Worm (Caenorhabditis elegans) whole organism, L1 larva: ENCODE data around the gene scav-1.

Source experiments
- C16A3.4 ChIP-seq: fragments of 150-350 bp; optimal IDR thresholded peaks from 2 replicates; lab custom pipeline; 2014; ENCODE audit warnings: missing biosample characterization, missing genetic modification characterization
- C34B4.2 ChIP-seq: sonication (generic microtip); optimal IDR thresholded peaks from 2 replicates; lab custom pipeline; 2017; ENCODE audit warnings: mild to moderate bottlenecking, missing genetic modification characterization, missing compliant biosample characterization
- F16B12.6 ChIP-seq: fragments of 150-350 bp; optimal IDR thresholded peaks from 2 replicates; lab custom pipeline; 2014; ENCODE audit warnings: missing biosample characterization, missing genetic modification characterization
- Y116A8C.19 ChIP-seq: sonication (generic microtip); optimal IDR thresholded peaks from 2 replicates; lab custom pipeline; 2016; ENCODE audit warnings: missing compliant biosample characterization, missing genetic modification characterization, borderline replicate concordance
- alr-1 ChIP-seq: fragments of 200-800 bp; sonication (Bioruptor generic); optimal IDR thresholded peaks from 2 replicates; lab custom pipeline; 2018; ENCODE audit warnings: borderline replicate concordance, mild to moderate bottlenecking, missing genetic modification characterization, missing compliant biosample characterization
- aly-2 ChIP-seq: fragments of 150-350 bp; optimal IDR thresholded peaks from 2 replicates; lab custom pipeline; 2014; ENCODE audit warnings: missing biosample characterization, missing genetic modification characterization
- blmp-1 ChIP-seq: fragments of 150-350 bp; optimal IDR thresholded peaks from 2 replicates; lab custom pipeline; 2014; ENCODE audit warnings: missing biosample characterization, missing genetic modification characterization
- ceh-88 ChIP-seq: fragments of 200-800 bp; sonication (Bioruptor generic); IDR thresholded peaks from 2 replicates; pipeline ENCODE4 v1.3.6; 2022; ENCODE audit warnings: missing genetic modification characterization, missing compliant biosample characterization
- ceh-90 ChIP-seq: sonication (generic microtip); optimal IDR thresholded peaks from 2 replicates; lab custom pipeline; 2016; ENCODE audit warnings: missing genetic modification characterization, missing compliant biosample characterization
- ces-1 ChIP-seq: fragments of 150-350 bp; optimal IDR thresholded peaks from 2 replicates; lab custom pipeline; 2014; ENCODE audit warnings: missing biosample characterization, missing genetic modification reagents, missing genetic modification characterization
- dpl-1 ChIP-seq, 3 experiments: fragments of 150-350 bp in 2 of 3; sonication (generic microtip) in 1 of 3; optimal IDR thresholded peaks; 2 replicates each; lab custom pipeline; 2014 to 2017; ENCODE audit warnings: missing biosample characterization in 3 of 3, missing genetic modification characterization in 3 of 3, missing genetic modification reagents in 3 of 3
- efl-1 ChIP-seq, 4 experiments: fragments of 150-350 bp; optimal IDR thresholded peaks in 3 of 4; peaks in 1 of 4; 1 replicate in 1 of 4; 2 replicates in 3 of 4; lab custom pipeline; 2014; ENCODE audit warnings: missing biosample characterization in 2 of 4, missing genetic modification characterization in 2 of 4, missing genetic modification reagents in 2 of 4
- egl-13 ChIP-seq: sonication (generic microtip); optimal IDR thresholded peaks from 2 replicates; lab custom pipeline; 2016; ENCODE audit warnings: missing genotype, missing genetic modification reagents, missing genetic modification characterization, missing compliant biosample characterization
- elt-2 ChIP-seq: sonication (generic microtip); optimal IDR thresholded peaks from 2 replicates; lab custom pipeline; 2016; ENCODE audit warnings: missing genetic modification characterization, mild to moderate bottlenecking, inconsistent platforms, missing compliant biosample characterization, missing genetic modification reagents
- elt-3 ChIP-seq, 6 experiments: fragments of 150-350 bp in 1 of 6; sonication (generic microtip); optimal IDR thresholded peaks; 2 replicates each; lab custom pipeline; 2017 to 2018; ENCODE audit warnings: missing biosample characterization in 6 of 6, missing genetic modification characterization in 6 of 6, inconsistent platforms in 1 of 6
- ets-5 ChIP-seq: fragments of 200-800 bp; sonication (Bioruptor generic); IDR thresholded peaks from 2 replicates; pipeline ENCODE4 v1.3.6; 2022; ENCODE audit warnings: missing genetic modification characterization, missing compliant biosample characterization
- fkh-10 ChIP-seq: sonication (generic microtip); optimal IDR thresholded peaks from 2 replicates; lab custom pipeline; 2017; ENCODE audit warnings: missing biosample characterization, missing genetic modification reagents, missing genetic modification characterization
- fkh-8 ChIP-seq: sonication (generic microtip); optimal IDR thresholded peaks from 2 replicates; lab custom pipeline; 2016; ENCODE audit warnings: mild to moderate bottlenecking, missing genetic modification characterization, missing compliant biosample characterization
- hlh-4 ChIP-seq: sonication (generic microtip); optimal IDR thresholded peaks from 2 replicates; lab custom pipeline; 2016; ENCODE audit warnings: mild to moderate bottlenecking, missing genetic modification characterization, missing compliant biosample characterization
- hpl-2 ChIP-seq: fragments of 150-350 bp; optimal IDR thresholded peaks from 2 replicates; lab custom pipeline; 2014; ENCODE audit warnings: missing biosample characterization, missing genetic modification reagents, missing genetic modification characterization
- lin-13 ChIP-seq: fragments of 150-350 bp; optimal IDR thresholded peaks from 2 replicates; lab custom pipeline; 2014; ENCODE audit warnings: missing biosample characterization, missing genetic modification reagents, missing genetic modification characterization
- lin-14 ChIP-seq: fragments of 200-800 bp; sonication (Bioruptor generic); optimal IDR thresholded peaks from 2 replicates; lab custom pipeline; 2018; ENCODE audit warnings: mild to moderate bottlenecking, missing genetic modification characterization, moderate library complexity, missing compliant biosample characterization
- lin-15B ChIP-seq: fragments of 150-350 bp; sonication (generic microtip); optimal IDR thresholded peaks from 3 replicates; lab custom pipeline; 2014; ENCODE audit warnings: missing biosample characterization, missing genetic modification characterization
- lin-35 ChIP-seq, 2 experiments: fragments of 150-350 bp; optimal IDR thresholded peaks; 2 replicates each; lab custom pipeline; 2014; ENCODE audit warnings: missing biosample characterization in 2 of 2, missing genetic modification characterization in 2 of 2, missing genetic modification reagents in 2 of 2
- lin-39 ChIP-seq: fragments of 150-350 bp; optimal IDR thresholded peaks from 2 replicates; lab custom pipeline; 2014; ENCODE audit warnings: missing biosample characterization, missing genetic modification reagents, missing genetic modification characterization
- lir-3 ChIP-seq: sonication (generic microtip); optimal IDR thresholded peaks from 2 replicates; lab custom pipeline; 2016; ENCODE audit warnings: mild to moderate bottlenecking, missing genetic modification characterization, moderate library complexity, missing compliant biosample characterization; ENCODE audit not compliant: poor library complexity
- lsy-2 ChIP-seq, 2 experiments: fragments of 150-350 bp; optimal IDR thresholded peaks; 2 replicates each; lab custom pipeline; 2014; ENCODE audit warnings: missing biosample characterization in 2 of 2, missing genetic modification characterization in 2 of 2
- mdl-1 ChIP-seq, 2 experiments: fragments of 150-350 bp; optimal IDR thresholded peaks; 2 replicates each; lab custom pipeline; 2014 to 2017; ENCODE audit warnings: missing biosample characterization in 2 of 2, missing genetic modification characterization in 2 of 2, inconsistent platforms in 1 of 2
- mef-2 ChIP-seq: fragments of 150-350 bp; optimal IDR thresholded peaks from 2 replicates; lab custom pipeline; 2014; ENCODE audit warnings: missing biosample characterization, missing genetic modification characterization
- nhr-12 ChIP-seq: sonication (generic microtip); optimal IDR thresholded peaks from 2 replicates; lab custom pipeline; 2017; ENCODE audit warnings: missing biosample characterization, missing genetic modification characterization
- nhr-20 ChIP-seq: sonication (generic microtip); optimal IDR thresholded peaks from 2 replicates; lab custom pipeline; 2016; ENCODE audit warnings: mild to moderate bottlenecking, missing genetic modification characterization, missing compliant biosample characterization
- nhr-28 ChIP-seq: fragments of 150-350 bp; optimal IDR thresholded peaks from 2 replicates; lab custom pipeline; 2014; ENCODE audit warnings: missing biosample characterization, missing genetic modification characterization
- nhr-47 ChIP-seq: sonication (generic microtip); optimal IDR thresholded peaks from 2 replicates; lab custom pipeline; 2016; ENCODE audit warnings: mild to moderate bottlenecking, missing genetic modification characterization, moderate library complexity, missing compliant biosample characterization
- nhr-76 ChIP-seq: sonication (generic microtip); optimal IDR thresholded peaks from 2 replicates; lab custom pipeline; 2017; ENCODE audit warnings: missing biosample characterization, missing genetic modification characterization
- nhr-77 ChIP-seq: fragments of 150-350 bp; optimal IDR thresholded peaks from 2 replicates; lab custom pipeline; 2014; ENCODE audit warnings: missing biosample characterization, missing genetic modification characterization
- nhr-85 ChIP-seq: sonication (generic microtip); peaks from one replicate; lab custom pipeline; 2016; ENCODE audit warnings: missing genetic modification characterization, inconsistent platforms, missing compliant biosample characterization
- pag-3 ChIP-seq: sonication (generic microtip); optimal IDR thresholded peaks from 2 replicates; lab custom pipeline; 2017; ENCODE audit warnings: missing genetic modification characterization, mild to moderate bottlenecking, missing compliant biosample characterization, antibody characterized with exemption, borderline replicate concordance; ENCODE audit not compliant: insufficient read depth
- pax-3 ChIP-seq: fragments of 200-800 bp; sonication (Bioruptor generic); optimal IDR thresholded peaks from 2 replicates; lab custom pipeline; 2018; ENCODE audit warnings: mild to moderate bottlenecking, missing genetic modification characterization, moderate library complexity, missing compliant biosample characterization
- pqm-1 ChIP-seq: sonication (generic microtip); optimal IDR thresholded peaks from 3 replicates; lab custom pipeline; 2017; ENCODE audit warnings: missing biosample characterization, missing genetic modification characterization
- rnt-1 ChIP-seq: sonication (generic microtip); optimal IDR thresholded peaks from 2 replicates; lab custom pipeline; 2016; ENCODE audit warnings: mild to moderate bottlenecking, missing genetic modification characterization, moderate library complexity, missing compliant biosample characterization
- skn-1 ChIP-seq: fragments of 150-350 bp; optimal IDR thresholded peaks from 2 replicates; lab custom pipeline; 2014; ENCODE audit warnings: missing biosample characterization, missing genetic modification characterization
- sox-4 ChIP-seq: sonication (generic microtip); optimal IDR thresholded peaks from 2 replicates; lab custom pipeline; 2016; ENCODE audit warnings: missing genetic modification characterization, missing compliant biosample characterization
- swsn-7 ChIP-seq: sonication (generic microtip); optimal IDR thresholded peaks from 2 replicates; lab custom pipeline; 2016; ENCODE audit warnings: missing genetic modification characterization, missing compliant biosample characterization
- tlp-1 ChIP-seq: fragments of 150-350 bp; optimal IDR thresholded peaks from 2 replicates; lab custom pipeline; 2014; ENCODE audit warnings: missing biosample characterization, missing genetic modification characterization
- unc-130 ChIP-seq: fragments of 150-350 bp; optimal IDR thresholded peaks from 2 replicates; lab custom pipeline; 2017; ENCODE audit warnings: missing biosample characterization, missing genetic modification characterization, inconsistent platforms
- unc-30 ChIP-seq: sonication (generic microtip); optimal IDR thresholded peaks from 2 replicates; lab custom pipeline; 2017; ENCODE audit warnings: missing biosample characterization, missing genetic modification characterization
- unc-62 ChIP-seq: fragments of 150-350 bp; optimal IDR thresholded peaks from 2 replicates; lab custom pipeline; 2014; ENCODE audit warnings: missing biosample characterization, missing genetic modification reagents, missing genetic modification characterization
- unc-86 ChIP-seq: sonication (generic microtip); optimal IDR thresholded peaks from 2 replicates; lab custom pipeline; 2016; ENCODE audit warnings: missing genetic modification characterization, missing compliant biosample characterization
- xbp-1 ChIP-seq: sonication (generic microtip); optimal IDR thresholded peaks from 2 replicates; lab custom pipeline; 2016; ENCODE audit warnings: missing genetic modification characterization, missing compliant biosample characterization
- zag-1 ChIP-seq: fragments of 150-350 bp; optimal IDR thresholded peaks from 2 replicates; lab custom pipeline; 2014; ENCODE audit warnings: missing biosample characterization, missing genetic modification characterization
- ztf-4 ChIP-seq: fragments of 150-350 bp; optimal IDR thresholded peaks from 2 replicates; lab custom pipeline; 2014; ENCODE audit warnings: missing biosample characterization, missing genetic modification characterization

The scav-1 gene

ce11 chrX:5354022-5354876 lies 46.1 kb downstream of the scav-1 start, which contains the start of gene pfn-2 (continued):
- TF ChIP-seq fkh-10: no peak
- no peak for TF ChIP-seq hlh-4 (tag; lab: Kevin White, UChicago)
- no peak for TF ChIP-seq Y116A8C.19 (tag; lab: Kevin White, UChicago)
- peak; percentile 23 for TF ChIP-seq nhr-47 (tag; lab: Kevin White, UChicago)
- no peak for TF ChIP-seq nhr-77 (tag; lab: Kevin White, UChicago)
- TF ChIP-seq alr-1 (tag; lab: Kevin White, UChicago): no peak
- TF ChIP-seq ces-1 (GFP tag; lab: Kevin White, UChicago): no peak
- no peak for TF ChIP-seq tlp-1
- TF ChIP-seq lin-15B (tag; lab: Kevin White, UChicago): no peak
- TF ChIP-seq zag-1 (tag; lab: Kevin White, UChicago): no peak
- TF ChIP-seq swsn-7 (tag; lab: Kevin White, UChicago): peak; percentile 29
- no peak for TF ChIP-seq lin-13 (GFP tag; lab: Kevin White, UChicago)
- TF ChIP-seq fkh-8 (tag; lab: Kevin White, UChicago): no peak
- no peak for TF ChIP-seq sox-4
- TF ChIP-seq xbp-1 (tag; lab: Kevin White, UChicago): no peak
- peak; percentile 50 for TF ChIP-seq rnt-1 (tag; lab: Kevin White, UChicago)
- TF ChIP-seq pax-3 (tag; lab: Kevin White, UChicago): no peak
- TF ChIP-seq nhr-28: no peak
- TF ChIP-seq egl-13: peak; percentile 15
- no peak for TF ChIP-seq unc-130 (tag; lab: Kevin White, UChicago)
- TF ChIP-seq nhr-85 (tag; lab: Kevin White, UChicago): peak; percentile 70
- peak; percentile 65 for TF ChIP-seq blmp-1 (tag; lab: Kevin White, UChicago)
- no peak for TF ChIP-seq nhr-12
- no peak for TF ChIP-seq elt-3 (tag; optimal IDR thresholded peaks at IDR 0.05; lab: Kevin White, UChicago)
- no peak for TF ChIP-seq pag-3
- no peak for TF ChIP-seq lir-3 (tag; lab: Kevin White, UChicago)
- no peak for TF ChIP-seq F16B12.6 (tag; lab: Kevin White, UChicago)
- peak in 1 of 2 experiments; percentile 4 for TF ChIP-seq lin-35 (GFP tag; optimal IDR thresholded peaks at IDR 0.05; lab: Kevin White, UChicago)
- no peak for TF ChIP-seq C34B4.2 (tag; lab: Kevin White, UChicago)
- TF ChIP-seq hpl-2 (GFP tag; lab: Kevin White, UChicago): no peak
- TF ChIP-seq skn-1 (tag; lab: Kevin White, UChicago): peak; percentile 42
- TF ChIP-seq pqm-1: no peak
- no peak for TF ChIP-seq nhr-76
- no peak for TF ChIP-seq ceh-90
- TF ChIP-seq ceh-88: no peak
- no peak for TF ChIP-seq elt-2 (tag; lab: Kevin White, UChicago)
- peak; percentile 13 for TF ChIP-seq unc-86 (tag; lab: Kevin White, UChicago)
- TF ChIP-seq nhr-20 (tag; lab: Kevin White, UChicago): peak; percentile 43
- no peak for TF ChIP-seq lsy-2 (tag; optimal IDR thresholded peaks at IDR 0.05; lab: Kevin White, UChicago)
- TF ChIP-seq C16A3.4 (tag; lab: Kevin White, UChicago): no peak
- TF ChIP-seq aly-2 (tag; lab: Kevin White, UChicago): no peak
- TF ChIP-seq ets-5 (GFP tag; lab: Robert Waterston, UW): no peak
- no peak for TF ChIP-seq mef-2 (tag; lab: Kevin White, UChicago)
- TF ChIP-seq lin-14 (GFP tag; lab: Kevin White, UChicago): peak; percentile 83
- peak in 1 of 2 experiments; percentile 11 for TF ChIP-seq mdl-1 (tag; optimal IDR thresholded peaks at IDR 0.05; lab: Kevin White, UChicago)
- TF ChIP-seq dpl-1 (GFP tag; optimal IDR thresholded peaks at IDR 0.05; lab: Kevin White, UChicago): no peak
- no peak for TF ChIP-seq efl-1 (optimal IDR thresholded peaks at IDR 0.05; lab: Kevin White, UChicago)
- TF ChIP-seq efl-1 (GFP tag; optimal IDR thresholded peaks at IDR 0.05 in 1 of 2; lab: Kevin White, UChicago): no peak
- TF ChIP-seq unc-30 (tag; lab: Kevin White, UChicago): no peak
- no peak for TF ChIP-seq ztf-4
- no peak for TF ChIP-seq lin-39 (tag; lab: Kevin White, UChicago)
- TF ChIP-seq unc-62 (GFP tag; lab: Kevin White, UChicago): no peak
